Fruit fly (Drosophila melanogaster) Kc167 (cell line): ENCODE results near the gene CG13305.

Experiments used
- Sin3A ChIP-seq: fragments of >200 bp; optimal IDR thresholded peaks from 2 replicates; lab custom pipeline; 2018; ENCODE audit warnings: missing external identifiers
- insv ChIP-seq: fragments of >200 bp; optimal IDR thresholded peaks from 3 replicates; lab custom pipeline; 2018; ENCODE audit warnings: missing external identifiers
- ttk ChIP-seq: sonication (Bioruptor generic); optimal IDR thresholded peaks from 2 replicates; lab custom pipeline; 2017; ENCODE audit warnings: missing external identifiers

- TF ChIP-seq Sin3A (lab: Kevin White, UChicago): no peak
- TF ChIP-seq ttk (lab: Kevin White, UChicago): no peak
- no peak for TF ChIP-seq insv
Observed at dm6 chr3L:8657787-8658186, 11.2 kb upstream of the CG13305 start.
